Fruit fly (Drosophila melanogaster) whole organism, adult: ENCODE data around the gene CG32718.

Experiments
- CG12768 ChIP-seq: fragments of 200-800 bp; sonication (Bioruptor generic); optimal IDR thresholded peaks from 2 replicates; lab custom pipeline; 2017; ENCODE audit warnings: missing biosample characterization, missing genetic modification characterization, mild to moderate bottlenecking, moderate library complexity, missing genetic modification reagents
- CG5204 ChIP-seq: fragments of 200-800 bp; sonication (Bioruptor generic); optimal IDR thresholded peaks from 2 replicates; lab custom pipeline; 2016; ENCODE audit warnings: missing biosample characterization, missing genetic modification characterization
- Clk ChIP-seq: fragments of 200-800 bp; sonication (Bioruptor generic); optimal IDR thresholded peaks from 2 replicates; lab custom pipeline; 2017; ENCODE audit warnings: missing biosample characterization, missing genetic modification characterization
- Mnt ChIP-seq: fragments of 200-800 bp; sonication (Bioruptor generic); optimal IDR thresholded peaks from 2 replicates; lab custom pipeline; 2016; ENCODE audit warnings: missing biosample characterization, mild to moderate bottlenecking, missing genetic modification characterization
- bab1 ChIP-seq: fragments of 200-800 bp; sonication (Bioruptor generic); optimal IDR thresholded peaks from 3 replicates; lab custom pipeline; 2019; ENCODE audit warnings: missing biosample characterization, mild to moderate bottlenecking, missing genetic modification characterization, moderate library complexity
- toe ChIP-seq: fragments of 200-800 bp; sonication (Bioruptor generic); optimal IDR thresholded peaks from 2 replicates; lab custom pipeline; 2016; ENCODE audit warnings: missing biosample characterization, missing genetic modification characterization

dm6 chrX:7735262-7735661 is 42.7 kb upstream of the CG32718 start:
- TF ChIP-seq toe (GFP tag; lab: Kevin White, UChicago) (no peak), bab1 (GFP tag; lab: Kevin White, UChicago) (no peak), CG12768 (no peak), CG5204 (GFP tag; lab: Kevin White, UChicago) (no peak), Clk (GFP tag; lab: Kevin White, UChicago) (no peak), Mnt (GFP tag; lab: Kevin White, UChicago) (no peak)
